Fruit fly (Drosophila melanogaster) whole organism: Measurements from ENCODE around the gene spdo.

Experiments
- CG8478 ChIP-seq: fragments of >200 bp; optimal IDR thresholded peaks from 2 replicates; lab custom pipeline; 2018; ENCODE audit warnings: inconsistent platforms
- Dll ChIP-seq: fragments of >200 bp; optimal IDR thresholded peaks from 2 replicates; lab custom pipeline; 2017
- EcR ChIP-seq, 2 experiments: fragments of >200 bp; optimal IDR thresholded peaks; 2 replicates each; lab custom pipeline; 2017; ENCODE audit warnings: missing biosample characterization in 2 of 2, missing genetic modification characterization in 2 of 2, missing genetic modification reagents in 2 of 2
- pan ChIP-seq: fragments of >200 bp; optimal IDR thresholded peaks from 2 replicates; lab custom pipeline; 2017
- psq ChIP-seq: fragments of >200 bp; optimal IDR thresholded peaks from 2 replicates; lab custom pipeline; 2017
- usp ChIP-seq: fragments of >200 bp; optimal IDR thresholded peaks from 2 replicates; lab custom pipeline; 2017; ENCODE audit warnings: missing biosample characterization, missing genetic modification characterization, mixed read lengths

The spdo gene

dm6 chr3R:30455817-30456544, 20.5 kb upstream of the spdo start, which contains the start of gene aralar1:
TSS of gene aralar1 (minus strand) at chr3R:30455867.
- no peak for TF ChIP-seq pan (lab: Kevin White, UChicago)
- no peak for TF ChIP-seq usp (GFP tag; lab: Kevin White, UChicago)
- TF ChIP-seq psq (lab: Kevin White, UChicago) = no peak
- TF ChIP-seq EcR (GFP tag; optimal IDR thresholded peaks at IDR 0.05; lab: Kevin White, UChicago) = no peak
- no peak for TF ChIP-seq CG8478 (lab: Kevin White, UChicago)
- TF ChIP-seq Dll (lab: Kevin White, UChicago) = no peak

- TF ChIP-seq usp (GFP tag; lab: Kevin White, UChicago) (no peak), EcR (GFP tag; optimal IDR thresholded peaks at IDR 0.05; lab: Kevin White, UChicago) (no peak), pan (lab: Kevin White, UChicago) (no peak), Dll (lab: Kevin White, UChicago) (no peak), psq (lab: Kevin White, UChicago) (no peak), CG8478 (lab: Kevin White, UChicago) (no peak)
Observed at dm6 chr3R:30459066-30459935, 17.2 kb upstream of the spdo start, which contains the start of the genes CG2224 and CDase. TSS of gene CG2224 (minus strand) at chr3R:30459300. TSS of gene CDase (plus strand) at chr3R:30459521.

- no peak for TF ChIP-seq EcR (GFP tag; optimal IDR thresholded peaks at IDR 0.05; lab: Kevin White, UChicago)
- no peak for TF ChIP-seq usp (GFP tag; lab: Kevin White, UChicago)
- TF ChIP-seq pan (lab: Kevin White, UChicago) = no peak
- TF ChIP-seq Dll (lab: Kevin White, UChicago) = no peak
- TF ChIP-seq CG8478 (lab: Kevin White, UChicago) = no peak
- TF ChIP-seq psq (lab: Kevin White, UChicago) = no peak
Observed at dm6 chr3R:30460187-30460586, 16.3 kb upstream of the spdo start.

dm6 chr3R:30461608-30462243, 14.8 kb upstream of the spdo start:
- TF ChIP-seq usp (GFP tag; lab: Kevin White, UChicago) (no peak), Dll (lab: Kevin White, UChicago) (no peak), pan (lab: Kevin White, UChicago) (no peak), psq (lab: Kevin White, UChicago) (no peak), EcR (GFP tag; optimal IDR thresholded peaks at IDR 0.05; lab: Kevin White, UChicago) (no peak), CG8478 (lab: Kevin White, UChicago) (no peak)

dm6 chr3R:30464244-30464643, 12.2 kb upstream of the spdo start:
- TF ChIP-seq CG8478 (lab: Kevin White, UChicago) = no peak
- TF ChIP-seq usp (GFP tag; lab: Kevin White, UChicago) = no peak
- no peak for TF ChIP-seq psq (lab: Kevin White, UChicago)
- TF ChIP-seq Dll (lab: Kevin White, UChicago) = no peak
- TF ChIP-seq EcR (GFP tag; optimal IDR thresholded peaks at IDR 0.05; lab: Kevin White, UChicago) = no peak
- no peak for TF ChIP-seq pan (lab: Kevin White, UChicago)

dm6 chr3R:30465775-30466494, 10.5 kb upstream of the spdo start, which contains the start of gene PH4alphaEFB:
TSS of gene PH4alphaEFB (plus strand) at chr3R:30466050.
- TF ChIP-seq psq (lab: Kevin White, UChicago) = no peak
- no peak for TF ChIP-seq Dll (lab: Kevin White, UChicago)
- TF ChIP-seq pan (lab: Kevin White, UChicago) = no peak
- no peak for TF ChIP-seq CG8478 (lab: Kevin White, UChicago)
- TF ChIP-seq usp (GFP tag; lab: Kevin White, UChicago) = no peak
- TF ChIP-seq EcR (GFP tag; optimal IDR thresholded peaks at IDR 0.05; lab: Kevin White, UChicago) = no peak

dm6 chr3R:30466515-30466914, 10.0 kb upstream of the spdo start:
- TF ChIP-seq CG8478 (lab: Kevin White, UChicago) = no peak

dm6 chr3R:30467062-30467461, 9.4 kb upstream of the spdo start:
- no peak for TF ChIP-seq Dll (lab: Kevin White, UChicago)
- no peak for TF ChIP-seq pan (lab: Kevin White, UChicago)
- TF ChIP-seq CG8478 (lab: Kevin White, UChicago) = no peak

- TF ChIP-seq EcR (GFP tag; optimal IDR thresholded peaks at IDR 0.05; lab: Kevin White, UChicago) (no peak), usp (GFP tag; lab: Kevin White, UChicago) (no peak), psq (lab: Kevin White, UChicago) (no peak), CG8478 (lab: Kevin White, UChicago) (no peak), Dll (lab: Kevin White, UChicago) (no peak), pan (lab: Kevin White, UChicago) (no peak)
Observed at dm6 chr3R:30470690-30471089, 5.8 kb upstream of the spdo start.

dm6 chr3R:30472331-30472730, 4.2 kb upstream of the spdo start:
- TF ChIP-seq usp (GFP tag; lab: Kevin White, UChicago) (no peak), Dll (lab: Kevin White, UChicago) (no peak)
